Worm (Caenorhabditis elegans) whole organism, L3 larva: Measurements from ENCODE around the gene E02H9.3.

Experiments
- R02D3.7 ChIP-seq: fragments of 150-350 bp; optimal IDR thresholded peaks from 2 replicates; lab custom pipeline; 2014; ENCODE audit warnings: missing biosample characterization, missing genetic modification characterization
- nhr-11 ChIP-seq: fragments of 150-350 bp; optimal IDR thresholded peaks from 2 replicates; lab custom pipeline; 2014; ENCODE audit warnings: missing biosample characterization, missing genetic modification characterization
- nhr-67 ChIP-seq: fragments of 150-350 bp; optimal IDR thresholded peaks from 2 replicates; lab custom pipeline; 2014; ENCODE audit warnings: missing biosample characterization, missing genetic modification characterization
- snpc-4 ChIP-seq: fragments of 150-350 bp; optimal IDR thresholded peaks from 2 replicates; lab custom pipeline; 2014; ENCODE audit warnings: missing biosample characterization, missing genetic modification characterization
- zag-1 ChIP-seq: fragments of 150-350 bp; optimal IDR thresholded peaks from 2 replicates; lab custom pipeline; 2014; ENCODE audit warnings: missing biosample characterization, missing genetic modification characterization

- no peak for TF ChIP-seq snpc-4
- no peak for TF ChIP-seq R02D3.7
- no peak for TF ChIP-seq nhr-67 (tag; lab: Kevin White, UChicago)
- no peak for TF ChIP-seq nhr-11 (tag; lab: Kevin White, UChicago)
- TF ChIP-seq zag-1 (tag; lab: Kevin White, UChicago): no peak
Observed at ce11 chrIII:2468202-2468601, 9.4 kb downstream of the E02H9.3 start, which contains the start of the genes E02H9.9 and E02H9.1.
